Fruit fly (Drosophila melanogaster): ENCODE measurements around the gene CG42780.
A peak's percentile ranks its signal among the peaks of the same experiment; 100 is the strongest.

CG42780 gene

DNA sequence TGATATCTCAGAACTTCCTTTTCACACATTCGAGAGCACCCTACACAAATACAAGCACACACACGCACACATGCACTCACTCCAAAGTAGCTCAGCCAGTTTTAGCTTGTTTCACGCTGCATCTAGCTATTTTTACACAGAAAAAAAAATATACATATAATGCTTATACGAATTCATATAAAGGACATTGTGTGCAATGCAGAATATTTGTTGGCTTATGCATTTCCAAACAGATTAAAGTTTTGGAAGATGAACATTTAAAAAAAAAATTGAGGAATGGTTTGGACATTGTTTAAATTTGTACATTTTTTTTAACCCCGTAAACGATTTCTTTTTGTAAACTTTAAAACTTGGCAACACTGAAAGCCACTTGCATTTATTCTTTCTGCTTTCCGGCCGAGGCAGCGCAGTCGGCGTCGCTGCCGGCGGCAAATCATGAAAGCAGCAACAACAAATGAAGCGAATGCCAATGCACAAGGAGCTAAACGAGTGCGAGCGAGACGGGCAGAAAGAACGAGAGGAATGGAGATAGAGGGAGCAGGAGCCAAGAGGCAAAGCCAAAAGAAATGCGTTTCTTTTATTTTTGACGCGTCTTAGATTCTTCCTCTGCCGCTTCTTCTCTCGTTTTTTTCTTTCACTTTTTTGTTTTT is 12.8 kb downstream of the CG42780 start (continued):
- TF ChIP-seq slbo (GFP tag; IDR thresholded peaks at IDR 0.05) = no peak
- TF ChIP-seq ato (GFP tag; IDR thresholded peaks at IDR 0.05; ENCODE audit: partially characterized antibody) = no peak
- TF ChIP-seq tap (tag; optimal IDR thresholded peaks at IDR 0.05) = peak; percentile 47
- peak; percentile 83 for TF ChIP-seq CG7839 (tag; optimal IDR thresholded peaks at IDR 0.05)
- TF ChIP-seq CG8359 (GFP tag; optimal IDR thresholded peaks at IDR 0.05; ENCODE audit: borderline replicate concordance) = peak; percentile 74
- TF ChIP-seq Trl (optimal IDR thresholded peaks at IDR 0.05) = no peak
- TF ChIP-seq Trl (GFP tag; optimal IDR thresholded peaks at IDR 0.05) = peak; percentile 79
- TF ChIP-seq CG13424 (tag; optimal IDR thresholded peaks at IDR 0.05) = peak; percentile 81
- peak; percentile 67 for TF ChIP-seq CG12236 (GFP tag; optimal IDR thresholded peaks at IDR 0.05)
- TF ChIP-seq CG2116 (GFP tag; optimal IDR thresholded peaks at IDR 0.05) = peak; percentile 49
- no peak for TF ChIP-seq Opbp (GFP tag; IDR thresholded peaks at IDR 0.05; ENCODE audit: partially characterized antibody)
- no peak for TF ChIP-seq exex (tag; optimal IDR thresholded peaks at IDR 0.05)
- TF ChIP-seq croc (GFP tag; conservative IDR thresholded peaks at IDR 0.05) = peak; percentile 78
- no peak for TF ChIP-seq Ets97D (GFP tag; optimal IDR thresholded peaks at IDR 0.05)
- no peak for TF ChIP-seq Bgb (GFP tag; IDR thresholded peaks at IDR 0.05; ENCODE audit: partially characterized antibody)
- TF ChIP-seq CG7928 (GFP tag; optimal IDR thresholded peaks at IDR 0.05) = no peak
- TF ChIP-seq peb (GFP tag; IDR thresholded peaks at IDR 0.05) = peak; percentile 54; the same call in 1 of the 2 replicates
- no peak for TF ChIP-seq CG11456 (GFP tag; IDR thresholded peaks at IDR 0.05)
- TF ChIP-seq CG10209 (GFP tag; optimal IDR thresholded peaks at IDR 0.05) = peak; percentile 80
- TF ChIP-seq zf30C (GFP tag; optimal IDR thresholded peaks at IDR 0.05) = peak; percentile 81
- TF ChIP-seq Adf1 (GFP tag; IDR thresholded peaks at IDR 0.05) = peak; percentile 14; the same call in 1 of the 2 replicates
- TF ChIP-seq CG30403 (GFP tag; optimal IDR thresholded peaks at IDR 0.05) = peak; percentile 84
- peak; percentile 87 for TF ChIP-seq trem (tag; optimal IDR thresholded peaks at IDR 0.05)
- no peak for TF ChIP-seq CG17912 (GFP tag; optimal IDR thresholded peaks at IDR 0.05)
- TF ChIP-seq CG1024 (GFP tag; IDR thresholded peaks at IDR 0.05) = no peak
- peak; percentile 31 for TF ChIP-seq repo (GFP tag; optimal IDR thresholded peaks at IDR 0.05)
- TF ChIP-seq CG17359 (tag; optimal IDR thresholded peaks at IDR 0.05) = peak; percentile 76
- no peak for TF ChIP-seq gfzf (GFP tag; optimal IDR thresholded peaks at IDR 0.05)
- no peak for TF ChIP-seq dan (GFP tag; IDR thresholded peaks at IDR 0.05)
- peak; percentile 89 for TF ChIP-seq CG2202 (tag; optimal IDR thresholded peaks at IDR 0.05)
- TF ChIP-seq CG11695 (GFP tag; IDR thresholded peaks at IDR 0.05) = peak; percentile 68; the same call in 2 of the 3 replicates
- peak; percentile 60 for TF ChIP-seq Antp (GFP tag; optimal IDR thresholded peaks at IDR 0.05)
- peak; percentile 38; the same call in 1 of the 2 replicates for TF ChIP-seq Awh (GFP tag; IDR thresholded peaks at IDR 0.05)
- TF ChIP-seq CG1529 (GFP tag; optimal IDR thresholded peaks at IDR 0.05) = peak; percentile 80
- TF ChIP-seq CG14710 (tag; optimal IDR thresholded peaks at IDR 0.05) = peak; percentile 93
- TF ChIP-seq CG6689 (GFP tag; IDR thresholded peaks at IDR 0.05) = peak; percentile 74
- peak; percentile 64 for TF ChIP-seq ind (GFP tag; optimal IDR thresholded peaks at IDR 0.05)
- TF ChIP-seq CG4282 (GFP tag; optimal IDR thresholded peaks at IDR 0.05) = no peak
- TF ChIP-seq Ada2b (GFP tag; IDR thresholded peaks at IDR 0.05) = no peak
- peak; percentile 52 for TF ChIP-seq trh (GFP tag; optimal IDR thresholded peaks at IDR 0.05)
- TF ChIP-seq CG3995 (GFP tag; optimal IDR thresholded peaks at IDR 0.05) = no peak
- TF ChIP-seq CG4328 (GFP tag; optimal IDR thresholded peaks at IDR 0.05) = no peak
- TF ChIP-seq D19B (GFP tag; optimal IDR thresholded peaks at IDR 0.05) = no peak
- no peak for TF ChIP-seq ERR (GFP tag; optimal IDR thresholded peaks at IDR 0.05)
- TF ChIP-seq CG10543 (GFP tag; optimal IDR thresholded peaks at IDR 0.05) = no peak
- TF ChIP-seq dmrt11E (tag; optimal IDR thresholded peaks at IDR 0.05) = peak; percentile 97
- TF ChIP-seq CG1603 (tag; optimal IDR thresholded peaks at IDR 0.05) = peak; percentile 60
- TF ChIP-seq klu (GFP tag; IDR thresholded peaks at IDR 0.05) = no peak
- TF ChIP-seq CG31388 (GFP tag; optimal IDR thresholded peaks at IDR 0.05) = no peak
- TF ChIP-seq Hr3 (GFP tag; optimal IDR thresholded peaks at IDR 0.05) = peak; percentile 72
